Fruit fly (Drosophila melanogaster): ENCODE data around the gene CG4582.

CG4582 gene

DNA sequence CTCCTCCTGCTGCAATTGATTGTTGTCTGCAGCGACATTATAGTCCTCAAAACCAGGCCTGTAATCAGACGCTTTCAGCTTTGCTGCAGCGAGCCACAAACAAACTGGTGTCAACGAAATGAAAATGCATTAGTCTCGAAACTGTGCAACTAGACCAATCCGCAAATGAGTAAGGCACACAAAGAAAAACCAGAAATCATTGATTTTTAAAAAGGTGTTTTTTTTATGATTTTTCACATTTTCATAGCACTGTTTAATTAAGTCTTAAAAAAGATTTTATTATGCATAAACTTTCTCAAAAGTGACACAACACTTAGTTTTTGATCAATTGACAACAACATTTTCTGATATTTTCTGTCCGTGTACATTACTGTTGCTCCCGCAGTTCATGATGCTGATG is at the start of gene CG4582:
CG4582 (minus strand) TSS at position 101 of the 400 bp plus-strand sequence.
- no peak for TF ChIP-seq insv (optimal IDR thresholded peaks at IDR 0.05)
- TF ChIP-seq ttk (optimal IDR thresholded peaks at IDR 0.05) = no peak
- TF ChIP-seq Sin3A (optimal IDR thresholded peaks at IDR 0.05) = no peak
- TF ChIP-seq h (optimal IDR thresholded peaks at IDR 0.05) = no peak
- no peak for TF ChIP-seq psq (optimal IDR thresholded peaks at IDR 0.05)
- TF ChIP-seq Myc (optimal IDR thresholded peaks at IDR 0.05) = no peak

DNA sequence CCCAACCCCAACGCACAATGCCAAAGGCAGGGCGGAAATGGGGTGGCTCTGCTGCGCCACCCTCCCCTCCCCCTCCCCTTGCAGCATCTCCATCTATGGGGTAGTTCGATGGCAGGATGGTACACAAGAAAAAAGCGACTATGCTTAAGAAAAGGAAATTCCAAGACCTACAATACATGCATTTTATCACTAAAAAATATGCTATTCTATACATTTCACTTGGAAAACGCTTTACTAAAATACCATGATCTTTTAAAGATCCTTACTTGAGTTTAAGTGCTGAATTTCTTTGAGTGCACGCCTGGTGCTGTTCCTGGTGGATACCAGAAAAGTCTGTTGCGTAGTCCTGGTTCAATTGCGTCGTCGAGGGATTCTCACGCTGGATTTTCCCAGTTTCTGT is 48.1 kb upstream of the CG4582 start:
- TF ChIP-seq ttk (optimal IDR thresholded peaks at IDR 0.05) (no peak), Sin3A (optimal IDR thresholded peaks at IDR 0.05) (no peak)

DNA sequence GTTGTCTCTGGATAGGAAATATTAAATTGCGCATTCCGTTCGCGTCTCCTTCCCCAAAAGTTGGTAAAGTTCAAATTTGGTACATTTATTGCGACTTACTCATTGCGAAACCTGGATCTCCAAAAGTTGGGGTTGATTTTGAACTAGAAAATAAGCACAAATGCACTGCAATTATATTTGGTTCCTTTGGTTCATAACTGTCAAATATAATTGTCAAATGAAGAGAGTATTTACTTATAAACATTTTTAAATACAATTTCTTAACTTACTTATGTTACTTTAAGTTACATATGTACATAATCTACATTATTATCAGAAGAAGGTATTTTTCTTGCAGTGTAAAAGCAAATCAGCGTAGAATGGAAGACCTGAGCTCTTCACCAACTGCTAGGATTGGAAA is 47.6 kb upstream of the CG4582 start:
- no peak for TF ChIP-seq psq (optimal IDR thresholded peaks at IDR 0.05)
- no peak for TF ChIP-seq ttk (optimal IDR thresholded peaks at IDR 0.05)
- TF ChIP-seq insv (optimal IDR thresholded peaks at IDR 0.05) = no peak
- no peak for TF ChIP-seq h (optimal IDR thresholded peaks at IDR 0.05)
- no peak for TF ChIP-seq Sin3A (optimal IDR thresholded peaks at IDR 0.05)
- TF ChIP-seq Myc (optimal IDR thresholded peaks at IDR 0.05) = no peak

DNA sequence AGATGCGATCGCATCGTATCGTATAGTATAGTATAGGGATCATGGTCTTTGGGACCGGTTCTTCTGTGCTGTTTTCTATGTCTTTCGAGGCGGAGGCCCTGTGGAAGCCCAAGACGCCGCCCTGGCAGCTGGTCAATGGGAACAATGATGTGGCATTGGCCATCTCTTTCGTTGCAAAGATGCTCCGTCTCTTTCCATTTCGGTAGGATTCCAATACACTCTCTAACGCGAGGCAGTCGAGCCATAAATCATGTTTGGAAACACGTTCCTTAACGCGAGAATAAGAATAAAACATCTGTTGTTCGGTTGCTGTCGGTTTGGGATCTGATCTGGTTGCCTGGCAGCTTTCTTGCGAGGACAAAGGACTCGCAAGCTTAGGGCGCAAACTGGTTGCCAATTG is 45.7 kb upstream of the CG4582 start:
- TF ChIP-seq Myc (optimal IDR thresholded peaks at IDR 0.05) (no peak), ttk (optimal IDR thresholded peaks at IDR 0.05) (no peak), h (optimal IDR thresholded peaks at IDR 0.05) (no peak), psq (optimal IDR thresholded peaks at IDR 0.05) (no peak), insv (optimal IDR thresholded peaks at IDR 0.05) (no peak), Sin3A (optimal IDR thresholded peaks at IDR 0.05) (no peak)

DNA sequence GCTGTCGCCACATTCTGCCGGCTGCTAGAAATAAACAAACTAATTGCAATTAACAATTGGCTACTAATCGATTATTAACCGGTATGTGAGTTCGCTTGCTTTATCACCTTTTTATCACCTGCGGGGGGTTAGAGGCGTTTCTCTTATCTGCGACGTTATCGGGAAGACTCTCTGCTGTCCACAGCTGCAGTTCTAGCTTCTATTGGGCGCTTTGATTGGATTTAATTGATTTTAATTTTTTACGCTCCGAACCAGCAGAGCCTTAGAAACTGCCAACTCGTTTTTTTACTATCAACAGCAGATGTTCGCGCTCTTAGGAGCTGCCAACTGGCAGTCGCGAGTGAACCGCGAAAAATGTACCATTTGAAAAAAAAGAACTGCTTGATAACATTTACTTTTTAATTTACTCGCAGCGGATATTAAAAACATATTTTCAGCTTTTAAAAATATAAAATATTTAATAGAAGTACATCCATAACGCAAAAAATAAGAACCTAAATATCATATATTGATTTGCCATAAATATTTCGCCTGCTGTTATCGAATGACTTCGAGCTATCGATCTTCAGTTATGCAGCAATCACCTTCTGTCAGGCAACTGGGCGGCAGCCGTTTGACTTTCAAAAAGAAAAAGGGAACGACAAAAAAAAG is 43.8 kb upstream of the CG4582 start, which contains the start of gene Ssadh:
Ssadh (minus strand) TSS at position 300 of the 651 bp plus-strand sequence.
- TF ChIP-seq Myc (optimal IDR thresholded peaks at IDR 0.05) (no peak), Sin3A (optimal IDR thresholded peaks at IDR 0.05) (no peak), h (optimal IDR thresholded peaks at IDR 0.05) (no peak), insv (optimal IDR thresholded peaks at IDR 0.05) (no peak), psq (optimal IDR thresholded peaks at IDR 0.05) (no peak), ttk (optimal IDR thresholded peaks at IDR 0.05) (no peak)

DNA sequence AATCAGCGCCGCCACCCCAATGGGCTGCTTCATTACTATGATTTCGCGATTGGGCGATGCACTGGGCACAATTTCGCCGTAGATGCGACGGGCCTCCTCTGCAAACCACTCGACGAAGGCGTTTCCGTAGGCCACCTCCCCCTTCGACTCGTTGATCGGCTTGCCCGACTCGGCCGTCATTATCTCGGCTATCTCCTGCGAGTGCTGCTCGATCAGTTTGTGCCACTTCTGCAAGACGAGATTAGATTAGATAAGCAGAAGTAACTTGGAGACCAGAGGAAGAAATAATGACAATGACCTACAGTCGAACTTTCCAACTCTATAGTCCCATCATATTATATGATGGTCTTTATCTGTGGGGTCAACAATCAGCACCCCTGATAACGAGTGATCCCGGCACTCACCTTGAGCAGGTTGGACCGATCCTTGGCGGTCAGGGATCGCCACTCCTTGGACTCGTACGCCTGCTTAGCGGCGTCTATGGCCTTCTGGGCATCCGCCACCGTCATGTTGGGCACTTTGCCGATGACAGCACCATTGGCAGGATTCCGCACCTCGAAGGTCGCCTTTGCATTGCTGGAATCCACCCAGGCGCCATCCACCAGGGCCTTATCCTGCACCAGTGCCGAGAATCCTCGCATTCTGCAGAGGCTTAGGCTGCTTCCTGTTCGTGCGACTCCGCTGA is 43.1 kb upstream of the CG4582 start:
- TF ChIP-seq Myc (optimal IDR thresholded peaks at IDR 0.05) = no peak

DNA sequence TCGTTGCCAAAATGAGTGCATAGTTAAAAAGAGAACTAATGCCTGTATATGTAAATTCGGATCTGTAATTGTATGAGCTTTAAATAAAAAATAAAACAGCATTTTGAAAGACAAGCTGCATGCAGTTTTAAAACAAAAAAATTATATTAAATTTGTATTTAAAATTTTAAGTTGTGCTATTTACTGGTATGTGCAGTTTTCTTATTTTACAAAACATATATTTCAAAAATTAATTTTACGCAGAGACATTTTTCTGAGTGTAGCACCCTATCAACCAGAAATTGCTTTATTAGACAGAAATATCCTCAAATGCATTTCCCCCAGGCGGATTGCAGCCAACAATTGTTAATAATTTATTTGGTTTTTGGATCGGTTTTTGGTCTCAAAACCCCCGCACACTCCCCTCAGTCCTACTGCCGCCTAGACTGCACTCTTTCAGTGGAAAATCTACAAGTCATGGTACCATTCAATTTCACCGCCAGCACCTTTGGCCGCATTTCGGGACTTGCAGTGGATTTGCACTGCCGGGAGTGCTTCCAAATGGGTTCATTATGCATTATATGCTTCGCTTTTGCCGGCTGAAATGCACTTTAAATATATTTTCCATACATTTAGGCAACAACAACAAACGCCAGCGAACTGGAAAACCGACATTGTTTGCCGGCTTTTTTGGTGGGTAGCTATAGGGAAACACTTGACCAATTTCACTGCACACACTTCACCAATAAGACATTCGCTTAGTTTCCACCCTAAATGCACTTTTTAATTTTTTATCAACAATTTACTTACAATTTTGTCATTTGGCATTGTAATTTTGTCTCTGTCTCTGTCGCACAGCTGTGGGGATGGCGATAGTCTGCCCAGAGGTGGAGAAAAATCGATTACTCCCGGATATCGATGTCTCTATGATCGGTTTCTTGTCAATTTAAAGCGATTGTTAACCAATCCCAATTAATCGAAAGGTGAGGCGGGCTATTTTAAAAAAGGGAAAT is 41.1 kb upstream of the CG4582 start, which contains the start of gene Npl4:
Npl4 (minus strand) TSS at position 863 of the 992 bp plus-strand sequence.
- TF ChIP-seq psq (optimal IDR thresholded peaks at IDR 0.05) (no peak), Myc (optimal IDR thresholded peaks at IDR 0.05) (no peak), ttk (optimal IDR thresholded peaks at IDR 0.05) (no peak), Sin3A (optimal IDR thresholded peaks at IDR 0.05) (no peak), h (optimal IDR thresholded peaks at IDR 0.05) (no peak), insv (optimal IDR thresholded peaks at IDR 0.05) (no peak)

DNA sequence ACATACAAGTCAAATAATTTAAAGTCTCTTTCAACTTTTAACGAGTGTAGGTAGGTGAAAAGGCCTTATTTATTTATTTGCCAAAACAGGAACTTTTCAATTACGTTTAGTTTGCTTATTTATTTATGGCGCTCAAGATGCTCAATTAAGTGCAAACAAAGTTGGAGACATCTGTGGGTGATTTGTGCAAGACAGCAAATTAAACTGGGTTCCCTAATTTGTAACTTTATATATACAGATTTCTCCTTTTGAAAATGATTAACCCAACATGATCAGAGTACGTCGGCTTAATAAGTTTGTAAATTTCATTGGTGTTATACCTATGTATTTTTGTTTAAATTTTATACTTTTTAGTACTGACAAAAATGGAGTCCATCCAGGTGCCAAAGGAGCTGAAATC is 35.1 kb upstream of the CG4582 start, which contains the start of gene CG5071:
CG5071 (plus strand) TSS at position 301 of the 400 bp plus-strand sequence.
- no peak for TF ChIP-seq Sin3A (optimal IDR thresholded peaks at IDR 0.05)
- TF ChIP-seq h (optimal IDR thresholded peaks at IDR 0.05) = no peak

DNA sequence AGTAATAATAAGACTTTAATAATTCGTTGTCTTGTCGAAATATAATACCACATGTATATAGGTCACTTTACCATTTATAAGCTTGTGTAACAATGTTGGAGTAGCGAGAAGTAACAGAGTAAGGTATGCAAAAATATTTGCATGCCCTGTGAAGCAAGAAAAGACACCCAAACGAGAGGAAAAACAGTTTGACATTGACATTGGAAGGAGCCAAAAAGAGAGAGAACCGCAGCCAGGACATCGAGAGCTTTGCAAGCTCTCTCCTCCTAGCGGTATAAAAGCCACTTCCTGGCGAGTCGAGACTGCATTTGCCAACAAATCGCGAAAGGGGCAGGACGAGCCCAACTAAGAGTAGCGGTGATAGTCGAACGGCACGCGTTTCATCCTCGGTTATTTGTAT is 30.4 kb upstream of the CG4582 start, which contains the start of gene CG5079:
CG5079 (plus strand) TSS at position 301 of the 400 bp plus-strand sequence.
- no peak for TF ChIP-seq psq (optimal IDR thresholded peaks at IDR 0.05)
- no peak for TF ChIP-seq Myc (optimal IDR thresholded peaks at IDR 0.05)
- no peak for TF ChIP-seq ttk (optimal IDR thresholded peaks at IDR 0.05)
- TF ChIP-seq Sin3A (optimal IDR thresholded peaks at IDR 0.05) = no peak
- no peak for TF ChIP-seq insv (optimal IDR thresholded peaks at IDR 0.05)
- TF ChIP-seq h (optimal IDR thresholded peaks at IDR 0.05) = no peak

DNA sequence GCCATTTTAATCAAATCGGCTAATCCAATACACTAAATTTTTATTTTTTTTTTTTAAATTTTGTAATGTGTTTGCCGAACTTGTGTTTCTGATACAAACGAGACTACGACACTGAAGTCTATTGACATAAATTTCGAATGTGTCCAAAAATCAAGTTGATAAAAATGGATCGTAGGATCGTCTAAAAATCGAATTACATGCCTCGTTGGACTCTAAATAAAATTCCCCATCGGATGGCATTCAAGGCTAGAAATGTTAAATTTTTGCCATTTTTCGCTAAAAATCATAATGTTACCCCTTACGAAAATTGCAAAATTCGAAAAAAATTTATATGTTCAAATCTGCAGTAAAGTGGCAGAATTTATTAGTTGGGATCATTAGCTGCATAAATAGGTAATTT is 26.0 kb upstream of the CG4582 start, which contains the start of gene ymp:
ymp (minus strand) TSS at position 101 of the 400 bp plus-strand sequence.
- no peak for TF ChIP-seq Sin3A (optimal IDR thresholded peaks at IDR 0.05)
- no peak for TF ChIP-seq Myc (optimal IDR thresholded peaks at IDR 0.05)
- TF ChIP-seq psq (optimal IDR thresholded peaks at IDR 0.05) = no peak
- TF ChIP-seq ttk (optimal IDR thresholded peaks at IDR 0.05) = no peak
- no peak for TF ChIP-seq insv (optimal IDR thresholded peaks at IDR 0.05)
- no peak for TF ChIP-seq h (optimal IDR thresholded peaks at IDR 0.05)

DNA sequence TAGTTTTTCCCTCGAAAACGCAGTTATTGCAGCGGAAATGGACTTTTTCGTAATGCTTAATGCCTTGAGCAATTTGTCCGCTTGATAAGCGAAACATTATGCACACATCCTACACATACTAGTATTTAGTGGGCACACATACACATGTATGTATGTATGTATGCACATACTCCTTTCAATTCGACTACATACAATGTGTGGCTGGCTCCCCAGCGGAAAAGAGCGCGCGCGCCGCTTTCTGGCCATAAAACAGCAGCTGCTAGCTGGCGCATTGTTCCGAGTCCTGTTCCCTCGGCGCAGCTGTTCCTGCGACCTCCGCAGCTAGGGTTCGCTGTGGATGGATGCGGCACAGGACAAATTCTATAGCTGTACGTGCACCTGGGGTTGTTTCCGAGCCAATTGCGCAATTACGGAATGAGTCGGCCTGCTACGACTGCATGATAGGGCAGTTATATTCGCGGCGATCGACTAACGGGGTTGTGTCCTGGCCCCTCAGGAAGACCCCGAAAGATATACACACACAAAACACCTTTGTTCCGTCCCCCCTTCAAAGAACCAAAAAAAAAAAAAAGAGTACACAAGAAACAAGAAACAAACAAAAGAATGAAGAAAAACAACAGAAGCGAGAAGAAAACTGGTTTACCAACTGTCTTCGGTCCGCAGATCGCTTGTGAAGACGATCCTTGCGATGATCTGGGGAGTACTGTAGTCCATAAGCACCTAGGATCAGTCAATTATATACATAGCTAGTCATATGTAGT is 13.5 kb upstream of the CG4582 start:
- TF ChIP-seq h (optimal IDR thresholded peaks at IDR 0.05) (no peak), Sin3A (optimal IDR thresholded peaks at IDR 0.05) (no peak), psq (optimal IDR thresholded peaks at IDR 0.05) (no peak), ttk (optimal IDR thresholded peaks at IDR 0.05) (no peak), Myc (optimal IDR thresholded peaks at IDR 0.05) (no peak)
